Worm (Caenorhabditis elegans) whole organism, late embryonic: ENCODE results near the gene dop-5.

Source experiments
- C08G9.2 ChIP-seq: sonication (generic microtip); optimal IDR thresholded peaks from 2 replicates; lab custom pipeline; 2016; ENCODE audit warnings: mild to moderate bottlenecking, missing genetic modification characterization, moderate library complexity, missing compliant biosample characterization
- ama-1 ChIP-seq: fragments of 150-350 bp; optimal IDR thresholded peaks from 2 replicates; lab custom pipeline; 2014
- ceh-30 ChIP-seq: fragments of 150-350 bp; optimal IDR thresholded peaks from 2 replicates; lab custom pipeline; 2014; ENCODE audit warnings: missing biosample characterization, missing genetic modification characterization
- fkh-10 ChIP-seq: fragments of 150-350 bp; optimal IDR thresholded peaks from 2 replicates; lab custom pipeline; 2014; ENCODE audit warnings: missing biosample characterization, missing genetic modification reagents, missing genetic modification characterization
- pag-3 ChIP-seq: sonication (generic microtip); optimal IDR thresholded peaks from 2 replicates; lab custom pipeline; 2016; ENCODE audit warnings: missing compliant biosample characterization, missing genetic modification characterization, borderline replicate concordance
- pha-4 ChIP-seq: fragments of 150-350 bp; optimal IDR thresholded peaks from 2 replicates; lab custom pipeline; 2018; ENCODE audit warnings: missing biosample characterization, missing genetic modification reagents, missing genetic modification characterization

- TF ChIP-seq ama-1 (lab: Kevin White, UChicago): no peak
- peak; percentile 85 for TF ChIP-seq fkh-10 (GFP tag; lab: Kevin White, UChicago)
- peak; percentile 92 for TF ChIP-seq pag-3 (tag; lab: Kevin White, UChicago)
- peak; percentile 96 for TF ChIP-seq ceh-30 (tag; lab: Kevin White, UChicago)
- TF ChIP-seq pha-4: no peak
- TF ChIP-seq C08G9.2: peak; percentile 99
Measured at ce11 chrV:11314025-11314880, 51.8 kb downstream of the dop-5 start.
